Worm (Caenorhabditis elegans) whole organism, late embryonic: ENCODE data around the gene mlt-7.

Experiments
- ama-1 ChIP-seq: fragments of 150-350 bp; optimal IDR thresholded peaks from 2 replicates; lab custom pipeline; 2014
- ceh-22 ChIP-seq: sonication (generic microtip); optimal IDR thresholded peaks from 2 replicates; lab custom pipeline; 2017; ENCODE audit warnings: missing biosample characterization, missing genetic modification characterization
- ceh-48 ChIP-seq: sonication (generic microtip); optimal IDR thresholded peaks from 2 replicates; lab custom pipeline; 2016; ENCODE audit warnings: missing genetic modification characterization, inconsistent platforms, missing compliant biosample characterization
- elt-2 ChIP-seq: sonication (generic microtip); optimal IDR thresholded peaks from 2 replicates; lab custom pipeline; 2016; ENCODE audit warnings: missing genetic modification reagents, missing genetic modification characterization, missing compliant biosample characterization
- ets-4 ChIP-seq: sonication (generic microtip); optimal IDR thresholded peaks from 2 replicates; lab custom pipeline; 2016; ENCODE audit warnings: missing genetic modification characterization, missing compliant biosample characterization
- hlh-13 ChIP-seq: fragments of 200-800 bp; sonication (Bioruptor generic); optimal IDR thresholded peaks from 2 replicates; lab custom pipeline; 2018; ENCODE audit warnings: mild to moderate bottlenecking, missing genetic modification characterization, missing compliant biosample characterization
- lin-11 ChIP-seq: fragments of 200-800 bp; sonication (Bioruptor generic); optimal IDR thresholded peaks from 2 replicates; lab custom pipeline; 2018; ENCODE audit warnings: mild to moderate bottlenecking, missing genetic modification characterization, missing compliant biosample characterization
- pag-3 ChIP-seq: sonication (generic microtip); optimal IDR thresholded peaks from 2 replicates; lab custom pipeline; 2016; ENCODE audit warnings: missing compliant biosample characterization, missing genetic modification characterization, borderline replicate concordance
- pha-4 ChIP-seq: fragments of 150-350 bp; optimal IDR thresholded peaks from 2 replicates; lab custom pipeline; 2018; ENCODE audit warnings: missing biosample characterization, missing genetic modification reagents, missing genetic modification characterization
- pros-1 ChIP-seq: fragments of 150-350 bp; optimal IDR thresholded peaks from 2 replicates; lab custom pipeline; 2014; ENCODE audit warnings: missing biosample characterization, missing genetic modification reagents, missing genetic modification characterization
- unc-3 ChIP-seq, 2 experiments: fragments of 200-800 bp in 1 of 2; sonication (Bioruptor generic) in 1 of 2; sonication (generic microtip) in 1 of 2; conservative IDR thresholded peaks in 1 of 2; optimal IDR thresholded peaks in 1 of 2; 2 replicates each; pipeline versions ENCODE4 v1.3.6 to Lab custom; 2016 to 2022; ENCODE audit warnings: missing compliant biosample characterization in 2 of 2, missing genetic modification characterization in 2 of 2, missing genetic modification reagents in 1 of 2

DNA sequence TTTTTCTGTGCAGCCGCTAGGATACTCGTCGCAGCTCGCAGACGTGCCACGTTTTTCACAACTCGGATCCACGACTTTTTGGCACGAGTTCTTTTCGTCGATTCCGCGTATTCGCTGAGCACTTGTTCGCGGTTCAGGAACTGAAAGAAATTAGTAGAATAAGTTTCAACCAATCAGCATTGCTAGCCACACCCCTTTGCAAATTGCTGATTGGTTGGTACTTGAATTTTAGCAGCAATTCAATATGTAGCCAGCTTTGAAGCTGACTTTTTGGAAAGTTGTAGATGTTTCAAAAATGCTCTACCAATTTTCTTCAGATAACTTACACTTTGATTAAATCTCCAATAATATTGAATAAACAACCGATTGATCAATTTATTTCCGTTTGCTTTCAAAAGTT, 48.5 kb downstream of the mlt-7 start:
- TF ChIP-seq lin-11, result no peak
- no peak for TF ChIP-seq elt-2 (tag; lab: Kevin White, UChicago)
- TF ChIP-seq ceh-22 (tag; lab: Kevin White, UChicago), result no peak
- TF ChIP-seq unc-3 (GFP tag; conservative IDR thresholded peaks at IDR 0.05; lab: Robert Waterston, UW), result no peak
- no peak for TF ChIP-seq unc-3 (tag; optimal IDR thresholded peaks at IDR 0.05; lab: Kevin White, UChicago)
- no peak for TF ChIP-seq pha-4 (tag; lab: Kevin White, UChicago)
- no peak for TF ChIP-seq pag-3 (tag; lab: Kevin White, UChicago)
- TF ChIP-seq ama-1 (lab: Kevin White, UChicago), result no peak
- no peak for TF ChIP-seq pros-1 (tag; lab: Kevin White, UChicago)
- TF ChIP-seq ceh-48 (tag; lab: Kevin White, UChicago), result no peak
- no peak for TF ChIP-seq ets-4
- TF ChIP-seq hlh-13 (GFP tag; lab: Kevin White, UChicago), result no peak
